Worm (Caenorhabditis elegans) whole organism, young adult: ENCODE measurements around the gene fbxa-82.

Source experiments
- F57C9.4 ChIP-seq: sonication (generic microtip); optimal IDR thresholded peaks from 2 replicates; lab custom pipeline; 2017; ENCODE audit warnings: mild to moderate bottlenecking, missing genetic modification characterization, missing compliant biosample characterization
- K12H6.12 ChIP-seq: fragments of 200-800 bp; sonication (Bioruptor generic); optimal IDR thresholded peaks from 2 replicates; lab custom pipeline; 2018; ENCODE audit warnings: mild to moderate bottlenecking, missing genetic modification characterization, missing compliant biosample characterization
- dox-1 ChIP-seq: fragments of 200-800 bp; sonication (Bioruptor generic); IDR thresholded peaks from 2 replicates; pipeline ENCODE4 v1.3.6; 2022; ENCODE audit warnings: missing genetic modification reagents, missing genetic modification characterization, missing compliant biosample characterization
- ets-4 ChIP-seq: fragments of 200-800 bp; sonication (Bioruptor generic); optimal IDR thresholded peaks from 2 replicates; lab custom pipeline; 2018; ENCODE audit warnings: mild to moderate bottlenecking, missing genetic modification characterization, missing compliant biosample characterization
- madf-8 ChIP-seq: fragments of 200-800 bp; sonication (Bioruptor generic); conservative IDR thresholded peaks from 2 replicates; pipeline ENCODE4 v1.3.6; 2022; ENCODE audit warnings: missing genetic modification reagents, missing genetic modification characterization, missing compliant biosample characterization
- nhr-179 ChIP-seq: sonication (generic microtip); optimal IDR thresholded peaks from 2 replicates; lab custom pipeline; 2016; ENCODE audit warnings: mild to moderate bottlenecking, missing genetic modification characterization, missing compliant biosample characterization
- pha-4 ChIP-seq: fragments of 150-350 bp; sonication (generic microtip); optimal IDR thresholded peaks from 2 replicates; lab custom pipeline; 2014; ENCODE audit warnings: missing biosample characterization, missing genetic modification reagents, missing genetic modification characterization
- snpc-4 ChIP-seq, 5 experiments: fragments of 150-350 bp in 1 of 5; sonication (generic microtip) in 4 of 5; optimal IDR thresholded peaks; 2 replicates each; lab custom pipeline; 2014 to 2018; ENCODE audit warnings: missing genetic modification characterization in 5 of 5, missing biosample characterization in 3 of 5, antibody characterized with exemption in 2 of 5, mild to moderate bottlenecking in 2 of 5, missing compliant biosample characterization in 2 of 5, missing genotype in 2 of 5, moderate library complexity in 2 of 5, missing genetic modification reagents in 1 of 5
- tbp1 ChIP-seq: fragments of 200-800 bp; sonication (Bioruptor generic); optimal IDR thresholded peaks from 2 replicates; lab custom pipeline; 2018; ENCODE audit warnings: mild to moderate bottlenecking, missing genetic modification characterization, missing compliant biosample characterization
- tbx-9 ChIP-seq: sonication (generic microtip); optimal IDR thresholded peaks from 2 replicates; lab custom pipeline; 2016; ENCODE audit warnings: borderline replicate concordance, missing genetic modification characterization, inconsistent platforms, missing compliant biosample characterization
- xnd-1 ChIP-seq: sonication (generic microtip); optimal IDR thresholded peaks from 2 replicates; lab custom pipeline; 2016; ENCODE audit warnings: missing genotype, missing genetic modification reagents, missing genetic modification characterization, missing compliant biosample characterization
- zfh-2 ChIP-seq: fragments of 200-800 bp; sonication (Bioruptor generic); conservative IDR thresholded peaks from 2 replicates; pipeline ENCODE4 v1.3.6; 2022; ENCODE audit warnings: missing genetic modification reagents, missing genetic modification characterization, missing compliant biosample characterization

DNA sequence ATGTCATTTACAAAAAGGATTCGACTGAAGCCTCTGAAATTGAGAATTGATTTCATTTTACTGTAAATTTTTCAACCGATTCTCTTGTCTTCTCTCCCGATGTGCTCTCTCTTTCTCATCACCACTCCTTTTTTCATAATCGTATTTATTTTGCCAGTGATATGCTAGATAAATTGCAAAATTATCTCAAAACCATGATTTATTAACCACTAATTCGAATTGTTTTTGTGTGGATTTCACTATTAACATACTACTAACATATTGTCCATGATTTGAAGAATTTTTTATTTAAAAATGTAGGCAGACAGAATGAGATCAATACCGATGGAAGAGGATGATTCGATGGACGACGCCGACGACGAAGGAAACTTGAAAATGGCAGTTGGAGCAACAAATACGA, 14.8 kb upstream of the fbxa-82 start, which contains the start of gene C25D7.10:
- no peak for TF ChIP-seq tbp1 (GFP tag; lab: Kevin White, UChicago)
- no peak for TF ChIP-seq zfh-2 (GFP tag; lab: Robert Waterston, UW)
- TF ChIP-seq madf-8 (GFP tag; lab: Robert Waterston, UW): no peak
- TF ChIP-seq dox-1 (GFP tag; lab: Robert Waterston, UW): no peak
- TF ChIP-seq nhr-179 (tag; lab: Kevin White, UChicago): no peak
- TF ChIP-seq K12H6.12 (tag; lab: Kevin White, UChicago): no peak
- no peak for TF ChIP-seq xnd-1 (tag; lab: Kevin White, UChicago)
- no peak for TF ChIP-seq snpc-4 (GFP tag; optimal IDR thresholded peaks at IDR 0.05; lab: Kevin White, UChicago)
- TF ChIP-seq snpc-4 (tag; optimal IDR thresholded peaks at IDR 0.05; lab: Kevin White, UChicago): no peak
- TF ChIP-seq ets-4 (GFP tag; lab: Kevin White, UChicago): no peak
- no peak for TF ChIP-seq tbx-9 (tag; lab: Kevin White, UChicago)
- TF ChIP-seq pha-4: no peak
- TF ChIP-seq F57C9.4 (tag; lab: Kevin White, UChicago): no peak
